Worm (Caenorhabditis elegans): ENCODE data around the gene srw-138.

Gene srw-138

ce11 chrV:2913948-2914347 is 48.9 kb downstream of the srw-138 start, which contains the start of gene srh-146:
Gene srh-146 (plus strand): TSS chrV:2914248.
- TF ChIP-seq hmbx-1 (tag; optimal IDR thresholded peaks at IDR 0.05) (no peak), ets-7 (tag; optimal IDR thresholded peaks at IDR 0.05) (no peak), flt-1 (GFP tag; IDR thresholded peaks at IDR 0.05) (no peak), hmg-4 (GFP tag; optimal IDR thresholded peaks at IDR 0.05) (no peak), tbx-37 (GFP tag; conservative IDR thresholded peaks at IDR 0.05) (no peak), pes-1 (GFP tag; IDR thresholded peaks at IDR 0.05) (no peak), hnd-1 (tag; optimal IDR thresholded peaks at IDR 0.05) (no peak), scrt-1 (GFP tag; IDR thresholded peaks at IDR 0.05) (no peak), F13C5.2 (tag; optimal IDR thresholded peaks at IDR 0.05) (no peak), tbx-11 (GFP tag; IDR thresholded peaks at IDR 0.05) (no peak), ceh-13 (GFP tag; optimal IDR thresholded peaks at IDR 0.05) (no peak)

- no peak for TF ChIP-seq hmbx-1 (tag; optimal IDR thresholded peaks at IDR 0.05)
- no peak for TF ChIP-seq hnd-1 (tag; optimal IDR thresholded peaks at IDR 0.05)
- TF ChIP-seq ets-7 (tag; optimal IDR thresholded peaks at IDR 0.05): no peak
- no peak for TF ChIP-seq B0310.2 (tag; optimal IDR thresholded peaks at IDR 0.05)
- TF ChIP-seq scrt-1 (GFP tag; IDR thresholded peaks at IDR 0.05): no peak
- TF ChIP-seq flt-1 (GFP tag; IDR thresholded peaks at IDR 0.05): no peak
- TF ChIP-seq hmg-4 (GFP tag; optimal IDR thresholded peaks at IDR 0.05): no peak
- TF ChIP-seq tbx-11 (GFP tag; IDR thresholded peaks at IDR 0.05): no peak
- no peak for TF ChIP-seq sea-1 (GFP tag; conservative IDR thresholded peaks at IDR 0.05)
- TF ChIP-seq F13C5.2 (tag; optimal IDR thresholded peaks at IDR 0.05): no peak
- TF ChIP-seq ama-1 (optimal IDR thresholded peaks at IDR 0.05): no peak
- TF ChIP-seq aly-1 (tag; optimal IDR thresholded peaks at IDR 0.05): no peak
- no peak for TF ChIP-seq ceh-13 (GFP tag; optimal IDR thresholded peaks at IDR 0.05)
- no peak for TF ChIP-seq tbx-37 (GFP tag; conservative IDR thresholded peaks at IDR 0.05)
Observed at ce11 chrV:2912901-2913300, 50.0 kb downstream of the srw-138 start, which contains the start of gene C31B8.9. Gene C31B8.9 (minus strand): TSS chrV:2913001.

Measured in whole organism, early embryonic.